Fruit fly (Drosophila melanogaster) whole organism, embryonic: Measurements from ENCODE around the gene CG14631.

Experiments
- Blimp-1 ChIP-seq: fragments of 200-800 bp; sonication (Bioruptor generic); optimal IDR thresholded peaks from 3 replicates; lab custom pipeline; 2018; ENCODE audit warnings: missing biosample characterization, missing genetic modification characterization, mild to moderate bottlenecking, moderate library complexity, missing genetic modification reagents
- CG10366 ChIP-seq: fragments of 200-800 bp; sonication (Bioruptor generic); IDR thresholded peaks from 2 replicates; pipeline ENCODE4 v1.3.6; 2022; ENCODE audit warnings: missing biosample characterization, missing genetic modification characterization
- CG10543 ChIP-seq: fragments of 200-800 bp; sonication (Bioruptor generic); optimal IDR thresholded peaks from 3 replicates; lab custom pipeline; 2017; ENCODE audit warnings: missing biosample characterization, mild to moderate bottlenecking, missing genetic modification characterization, moderate library complexity
- CG11247 ChIP-seq: fragments of 200-800 bp; sonication (Bioruptor generic); IDR thresholded peaks from 2 replicates; pipeline ENCODE4 v1.3.6; 2022; ENCODE audit warnings: missing biosample characterization, missing genetic modification characterization
- CG11456 ChIP-seq: fragments of 200-800 bp; sonication (Bioruptor generic); IDR thresholded peaks from 3 replicates; pipeline ENCODE4 v1.3.6; 2022; ENCODE audit warnings: missing biosample characterization, missing genetic modification characterization
- CG12071 ChIP-seq: fragments of 200-800 bp; sonication (Bioruptor generic); optimal IDR thresholded peaks from 3 replicates; lab custom pipeline; 2018; ENCODE audit warnings: missing biosample characterization, mild to moderate bottlenecking, missing genetic modification characterization
- CG12659 ChIP-seq: fragments of 200-800 bp; sonication (Bioruptor generic); optimal IDR thresholded peaks from 3 replicates; lab custom pipeline; 2017; ENCODE audit warnings: mild to moderate bottlenecking, missing biosample characterization, missing genetic modification reagents, missing genetic modification characterization
- CG13296 ChIP-seq: fragments of 200-800 bp; sonication (Bioruptor generic); optimal IDR thresholded peaks from 3 replicates; lab custom pipeline; 2018; ENCODE audit warnings: missing biosample characterization, mild to moderate bottlenecking, missing genetic modification characterization
- CG13775 ChIP-seq: fragments of 200-800 bp; sonication (Bioruptor generic); optimal IDR thresholded peaks from 3 replicates; lab custom pipeline; 2017; ENCODE audit warnings: missing biosample characterization, mild to moderate bottlenecking, missing genetic modification characterization
- CG13894 ChIP-seq: fragments of 200-800 bp; sonication (Bioruptor generic); optimal IDR thresholded peaks from 3 replicates; lab custom pipeline; 2018; ENCODE audit warnings: missing biosample characterization, mild to moderate bottlenecking, missing genetic modification characterization, moderate library complexity
- CG14014 ChIP-seq: fragments of 200-800 bp; sonication (Bioruptor generic); IDR thresholded peaks from 2 replicates; pipeline ENCODE4 v1.3.6; 2022; ENCODE audit warnings: missing biosample characterization, missing genetic modification characterization
- CG1602 ChIP-seq: fragments of 200-800 bp; sonication (Bioruptor generic); optimal IDR thresholded peaks from 3 replicates; lab custom pipeline; 2016; ENCODE audit warnings: missing biosample characterization, missing genetic modification characterization
- CG1603 ChIP-seq: fragments of 200-800 bp; sonication (Bioruptor generic); optimal IDR thresholded peaks from 2 replicates; lab custom pipeline; 2019; ENCODE audit warnings: missing biosample characterization, mild to moderate bottlenecking, missing genetic modification characterization, moderate library complexity
- CG1647 ChIP-seq: fragments of 200-800 bp; sonication (Bioruptor generic); optimal IDR thresholded peaks from 3 replicates; lab custom pipeline; 2016; ENCODE audit warnings: missing biosample characterization, missing genetic modification characterization
- CG18599 ChIP-seq: fragments of 200-800 bp; sonication (Bioruptor generic); optimal IDR thresholded peaks from 3 replicates; lab custom pipeline; 2017; ENCODE audit warnings: missing biosample characterization, missing genetic modification characterization, mild to moderate bottlenecking, moderate library complexity, missing genetic modification reagents
- CG2712 ChIP-seq: fragments of 200-800 bp; optimal IDR thresholded peaks from 3 replicates; lab custom pipeline; 2019; ENCODE audit warnings: missing biosample characterization, mild to moderate bottlenecking, missing genetic modification characterization, moderate library complexity
- CG30403 ChIP-seq: fragments of 200-800 bp; sonication (Bioruptor generic); optimal IDR thresholded peaks from 3 replicates; lab custom pipeline; 2016; ENCODE audit warnings: missing biosample characterization, missing genetic modification characterization
- CG4404 ChIP-seq: fragments of 200-800 bp; sonication (Bioruptor generic); IDR thresholded peaks from 2 replicates; pipeline ENCODE4 v1.3.6; 2022; ENCODE audit warnings: missing biosample characterization, missing genetic modification characterization
- CG5953 ChIP-seq: fragments of 200-800 bp; sonication (Bioruptor generic); IDR thresholded peaks from 2 replicates; pipeline ENCODE4 v1.3.6; 2022; ENCODE audit warnings: missing biosample characterization, missing genetic modification characterization
- CG6272 ChIP-seq: fragments of 200-800 bp; sonication (Bioruptor generic); IDR thresholded peaks from 2 replicates; pipeline ENCODE4 v1.3.6; 2022; ENCODE audit warnings: missing biosample characterization, missing genetic modification characterization
- CG6654 ChIP-seq: fragments of 200-800 bp; sonication (Bioruptor generic); optimal IDR thresholded peaks from 2 replicates; lab custom pipeline; 2017; ENCODE audit warnings: missing biosample characterization, mild to moderate bottlenecking, missing genetic modification characterization
- CG7556 ChIP-seq: fragments of 200-800 bp; sonication (Bioruptor generic); optimal IDR thresholded peaks from 2 replicates; lab custom pipeline; 2017; ENCODE audit warnings: missing biosample characterization, mild to moderate bottlenecking, missing genetic modification characterization
- CG8388 ChIP-seq: fragments of 200-800 bp; sonication (Bioruptor generic); optimal IDR thresholded peaks from 2 replicates; lab custom pipeline; 2019; ENCODE audit warnings: missing biosample characterization, mild to moderate bottlenecking, missing genetic modification characterization, moderate library complexity
- CG8924 ChIP-seq: fragments of 200-800 bp; optimal IDR thresholded peaks from 3 replicates; lab custom pipeline; 2019; ENCODE audit warnings: missing biosample characterization, mild to moderate bottlenecking, missing genetic modification characterization, moderate library complexity
- CG9817 ChIP-seq: fragments of 200-800 bp; sonication (Bioruptor generic); optimal IDR thresholded peaks from 2 replicates; lab custom pipeline; 2018; ENCODE audit warnings: missing biosample characterization, mild to moderate bottlenecking, missing genetic modification characterization, moderate library complexity
- Dip3 ChIP-seq: fragments of 200-800 bp; sonication (Bioruptor generic); optimal IDR thresholded peaks from 3 replicates; lab custom pipeline; 2016; ENCODE audit warnings: missing biosample characterization, missing genetic modification characterization
- Doc3 ChIP-seq: fragments of 200-800 bp; sonication (Bioruptor generic); IDR thresholded peaks from 3 replicates; pipeline ENCODE4 v1.3.6; 2022; ENCODE audit warnings: missing biosample characterization, missing genetic modification characterization; ENCODE audit not compliant: partially characterized antibody
- Fer3 ChIP-seq: fragments of 200-800 bp; sonication (Bioruptor generic); optimal IDR thresholded peaks from 2 replicates; lab custom pipeline; 2018; ENCODE audit warnings: missing biosample characterization, mild to moderate bottlenecking, missing genetic modification characterization, moderate library complexity
- GATAe ChIP-seq: fragments of 200-800 bp; sonication (Bioruptor generic); conservative IDR thresholded peaks from 2 replicates; pipeline ENCODE4 v1.3.6; 2022; ENCODE audit warnings: missing biosample characterization, missing genetic modification characterization
- Gsc ChIP-seq: fragments of 200-800 bp; sonication (Bioruptor generic); IDR thresholded peaks from 2 replicates; pipeline ENCODE4 v1.3.6; 2022; ENCODE audit warnings: missing biosample characterization, missing genetic modification characterization
- HLH3B ChIP-seq: fragments of 200-800 bp; sonication (Bioruptor generic); IDR thresholded peaks from 2 replicates; pipeline ENCODE4 v1.3.6; 2022; ENCODE audit warnings: missing biosample characterization, missing genetic modification characterization
- Hand ChIP-seq: fragments of 200-800 bp; sonication (Bioruptor generic); optimal IDR thresholded peaks from 2 replicates; lab custom pipeline; 2017; ENCODE audit warnings: mild to moderate bottlenecking, missing biosample characterization, missing genetic modification reagents, missing genetic modification characterization
- Hr3 ChIP-seq: fragments of 200-800 bp; sonication (Bioruptor generic); optimal IDR thresholded peaks from 3 replicates; lab custom pipeline; 2016; ENCODE audit warnings: missing biosample characterization, missing genetic modification characterization
- Lhr ChIP-seq: fragments of 200-800 bp; sonication (Bioruptor generic); optimal IDR thresholded peaks from 3 replicates; lab custom pipeline; 2017; ENCODE audit warnings: mild to moderate bottlenecking, missing biosample characterization, missing genetic modification reagents, missing genetic modification characterization
- NfI ChIP-seq: fragments of 200-800 bp; sonication (Bioruptor generic); optimal IDR thresholded peaks from 3 replicates; lab custom pipeline; 2018; ENCODE audit warnings: missing biosample characterization, mild to moderate bottlenecking, missing genetic modification characterization, moderate library complexity
- Sry-δ ChIP-seq: fragments of 200-800 bp; sonication (Bioruptor generic); optimal IDR thresholded peaks from 2 replicates; lab custom pipeline; 2016; ENCODE audit warnings: missing biosample characterization, missing genetic modification characterization
- bcd ChIP-seq: fragments of 200-800 bp; sonication (Bioruptor generic); optimal IDR thresholded peaks from 2 replicates; lab custom pipeline; 2017; ENCODE audit warnings: missing biosample characterization, mild to moderate bottlenecking, missing genetic modification characterization
- ci ChIP-seq: fragments of 200-800 bp; sonication (Bioruptor generic); IDR thresholded peaks from 3 replicates; pipeline ENCODE4 v1.3.6; 2022; ENCODE audit warnings: missing biosample characterization, missing genetic modification characterization
- cwo ChIP-seq: fragments of 200-800 bp; sonication (Bioruptor generic); optimal IDR thresholded peaks from 3 replicates; lab custom pipeline; 2017; ENCODE audit warnings: missing biosample characterization, missing genetic modification characterization, mild to moderate bottlenecking, moderate library complexity, missing genetic modification reagents
- ems ChIP-seq: fragments of 200-800 bp; sonication (Bioruptor generic); optimal IDR thresholded peaks from 3 replicates; lab custom pipeline; 2016; ENCODE audit warnings: missing biosample characterization, missing genetic modification characterization
- fd64A ChIP-seq: fragments of 200-800 bp; sonication (Bioruptor generic); optimal IDR thresholded peaks from 3 replicates; lab custom pipeline; 2018; ENCODE audit warnings: missing biosample characterization, mild to moderate bottlenecking, missing genetic modification characterization
- ind ChIP-seq: fragments of 200-800 bp; sonication (Bioruptor generic); optimal IDR thresholded peaks from 3 replicates; lab custom pipeline; 2016; ENCODE audit warnings: missing biosample characterization, missing genetic modification characterization
- ken ChIP-seq: fragments of 200-800 bp; sonication (Bioruptor generic); IDR thresholded peaks from 3 replicates; pipeline ENCODE4 v1.3.6; 2022; ENCODE audit warnings: missing biosample characterization, missing genetic modification characterization
- lab ChIP-seq: fragments of 200-800 bp; sonication (Bioruptor generic); optimal IDR thresholded peaks from 3 replicates; lab custom pipeline; 2017; ENCODE audit warnings: missing biosample characterization, missing genetic modification characterization, mild to moderate bottlenecking, moderate library complexity, missing genetic modification reagents
- otp ChIP-seq: fragments of 200-800 bp; sonication (Bioruptor generic); IDR thresholded peaks from 3 replicates; pipeline ENCODE4, ENCODE4 v1.3.6; 2022; ENCODE audit warnings: missing biosample characterization, missing genetic modification characterization
- schlank ChIP-seq: fragments of 200-800 bp; sonication (Bioruptor generic); optimal IDR thresholded peaks from 2 replicates; lab custom pipeline; 2018; ENCODE audit warnings: missing biosample characterization, mild to moderate bottlenecking, missing genetic modification characterization
- sisA ChIP-seq: fragments of 200-800 bp; sonication (Bioruptor generic); IDR thresholded peaks from 2 replicates; pipeline ENCODE4 v1.3.6; 2022; ENCODE audit warnings: missing biosample characterization, missing genetic modification characterization
- ttk ChIP-seq: fragments of 200-800 bp; sonication (Bioruptor generic); IDR thresholded peaks from 2 replicates; pipeline ENCODE4 v2.1.2; 2022; ENCODE audit warnings: missing biosample characterization, missing genetic modification characterization
- tx ChIP-seq: fragments of 200-800 bp; sonication (Bioruptor generic); optimal IDR thresholded peaks from 2 replicates; lab custom pipeline; 2016; ENCODE audit warnings: missing biosample characterization, missing genetic modification characterization
- zfh2 ChIP-seq: fragments of 200-800 bp; sonication (Bioruptor generic); optimal IDR thresholded peaks from 2 replicates; lab custom pipeline; 2016; ENCODE audit warnings: missing biosample characterization, missing genetic modification characterization

The CG14631 gene

DNA sequence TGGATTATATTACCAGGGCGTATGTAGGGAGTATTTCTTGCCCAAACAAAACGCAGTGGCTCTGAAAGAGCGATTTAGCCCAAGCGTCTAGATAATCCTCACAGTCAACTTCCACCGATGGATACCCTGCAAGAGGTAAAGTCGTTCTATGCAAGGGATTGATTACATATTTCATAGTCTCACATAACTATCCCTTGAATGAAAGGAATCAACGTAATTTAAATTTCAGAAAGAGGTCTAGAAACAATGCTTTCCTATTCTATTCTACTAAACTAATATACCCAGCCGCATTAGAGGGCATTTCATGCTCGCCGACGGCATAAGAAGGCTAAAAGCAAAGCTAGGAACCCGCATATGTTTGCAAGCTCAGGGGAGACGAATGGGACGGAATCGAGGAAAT, 45.0 kb upstream of the CG14631 start (continued):
- TF ChIP-seq Fer3 (tag; lab: Kevin White, UChicago) (peak; percentile 30), CG1647 (GFP tag; lab: Kevin White, UChicago) (no peak), CG5953 (no peak), otp (GFP tag; lab: Robert Waterston, UW) (no peak), CG9817 (tag; lab: Kevin White, UChicago) (peak; percentile 27), CG8924 (tag; lab: Kevin White, UChicago) (peak; percentile 37), CG6272 (no peak), Sry-δ (GFP tag; lab: Kevin White, UChicago) (no peak), ken (GFP tag; lab: Robert Waterston, UW) (0 out of 3 replicates have a peak, but pooled peaks have one; percentile 37), Hr3 (GFP tag; lab: Kevin White, UChicago) (no peak), CG11247 (GFP tag; lab: Robert Waterston, UW) (0 out of 2 replicates have a peak, but pooled peaks have one; percentile 20), HLH3B (GFP tag; lab: Robert Waterston, UW) (peak; percentile 59), CG10366 (GFP tag; lab: Robert Waterston, UW) (peak; percentile 12; the same call in 1 of the 2 replicates), schlank (peak; percentile 23), cwo (peak; percentile 48), zfh2 (GFP tag; lab: Kevin White, UChicago) (peak; percentile 3), Hand (GFP tag; lab: Kevin White, UChicago) (peak; percentile 22), ems (GFP tag; lab: Kevin White, UChicago) (no peak), fd64A (GFP tag; lab: Kevin White, UChicago) (no peak), NfI (GFP tag; lab: Kevin White, UChicago) (peak; percentile 26), CG11456 (GFP tag; lab: Robert Waterston, UW) (0 out of 3 replicates have a peak, but pooled peaks have one; percentile 53), ci (GFP tag; lab: Robert Waterston, UW) (0 out of 3 replicates have a peak, but pooled peaks have one; percentile 29), CG12071 (GFP tag; lab: Kevin White, UChicago) (peak; percentile 1), lab (GFP tag; lab: Kevin White, UChicago) (peak; percentile 76), CG12659 (GFP tag; lab: Kevin White, UChicago) (peak; percentile 34), Dip3 (GFP tag; lab: Kevin White, UChicago) (peak; percentile 18), bcd (GFP tag; lab: Kevin White, UChicago) (peak; percentile 32), CG13775 (GFP tag; lab: Kevin White, UChicago) (no peak), CG6654 (GFP tag; lab: Kevin White, UChicago) (no peak), Blimp-1 (GFP tag; lab: Kevin White, UChicago) (peak; percentile 4), ttk (peak; percentile 56), sisA (GFP tag; lab: Robert Waterston, UW) (peak; percentile 34; the same call in 1 of the 2 replicates), CG13296 (GFP tag; lab: Kevin White, UChicago) (peak; percentile 45), CG10543 (GFP tag; lab: Kevin White, UChicago) (no peak), CG1603 (peak; percentile 24), CG4404 (GFP tag; lab: Robert Waterston, UW) (peak; percentile 27; the same call in 1 of the 2 replicates), Lhr (no peak), CG2712 (tag; lab: Kevin White, UChicago) (peak; percentile 27), CG8388 (GFP tag; lab: Kevin White, UChicago) (no peak), GATAe (no peak), CG1602 (GFP tag; lab: Kevin White, UChicago) (no peak), CG13894 (peak; percentile 51), CG14014 (GFP tag; lab: Robert Waterston, UW) (peak; percentile 47; the same call in 1 of the 2 replicates), tx (GFP tag; lab: Kevin White, UChicago) (no peak), Gsc (GFP tag; lab: Robert Waterston, UW) (no peak), ind (GFP tag; lab: Kevin White, UChicago) (peak; percentile 21), Doc3 (GFP tag; lab: Robert Waterston, UW) (no peak), CG7556 (GFP tag; lab: Kevin White, UChicago) (peak; percentile 41), CG18599 (GFP tag; lab: Kevin White, UChicago) (peak; percentile 84), CG30403 (GFP tag; lab: Kevin White, UChicago) (peak; percentile 15)
